Worm (Caenorhabditis elegans) whole organism, midembryonic: ENCODE results near the gene H01G02.1.

Experiments
- T22C8.4 ChIP-seq: fragments of 200-800 bp; sonication (Bioruptor generic); IDR thresholded peaks from 2 replicates; pipeline ENCODE4 v1.3.6; 2022; ENCODE audit warnings: missing genetic modification characterization, missing compliant biosample characterization
- flt-1 ChIP-seq: fragments of 200-800 bp; sonication (Bioruptor generic); IDR thresholded peaks from 2 replicates; pipeline ENCODE4 v1.3.6; 2022; ENCODE audit warnings: missing genetic modification characterization, missing compliant biosample characterization
- klf-2 ChIP-seq: fragments of 200-800 bp; sonication (Bioruptor generic); conservative IDR thresholded peaks from 2 replicates; pipeline ENCODE4 v1.3.6; 2022; ENCODE audit warnings: missing genetic modification reagents, missing genetic modification characterization, missing compliant biosample characterization
- ztf-23 ChIP-seq: fragments of 200-800 bp; sonication (Bioruptor generic); IDR thresholded peaks from 2 replicates; pipeline ENCODE4 v1.3.6; 2022; ENCODE audit warnings: missing genetic modification reagents, missing genetic modification characterization, missing compliant biosample characterization

- TF ChIP-seq T22C8.4 (GFP tag; lab: Robert Waterston, UW), result no peak
- TF ChIP-seq ztf-23 (GFP tag; lab: Robert Waterston, UW), result no peak
- no peak for TF ChIP-seq flt-1 (GFP tag; lab: Robert Waterston, UW)
- TF ChIP-seq klf-2 (GFP tag; lab: Robert Waterston, UW), result no peak
Observed at ce11 chrIV:11759852-11760251, 44.1 kb downstream of the H01G02.1 start.
